Worm (Caenorhabditis elegans): ENCODE results near the gene scl-25.

ce11 chrV:17232403-17232802, 6.9 kb downstream of the scl-25 start:
- TF ChIP-seq him-1 (tag; optimal IDR thresholded peaks at IDR 0.05) (no peak), W03F9.2 (tag; optimal IDR thresholded peaks at IDR 0.05) (no peak), dao-5 (tag; optimal IDR thresholded peaks at IDR 0.05) (no peak)
